Worm (Caenorhabditis elegans): ENCODE data around the gene T21H3.5.

Gene T21H3.5

ce11 chrV:1151324-1151742 lies 12.8 kb downstream of the T21H3.5 start (continued):
- peak; percentile 98 for TF ChIP-seq ztf-11 (tag; optimal IDR thresholded peaks at IDR 0.05)
- peak; percentile 84 for TF ChIP-seq lsy-2 (tag; optimal IDR thresholded peaks at IDR 0.05)
- peak; percentile 94 for TF ChIP-seq sptf-1 (tag; optimal IDR thresholded peaks at IDR 0.05)
- peak; percentile 56 for TF ChIP-seq unc-39 (tag; optimal IDR thresholded peaks at IDR 0.05)
- peak; percentile 90 for TF ChIP-seq ham-2 (GFP tag; optimal IDR thresholded peaks at IDR 0.05)
- TF ChIP-seq flh-1 (GFP tag; optimal IDR thresholded peaks at IDR 0.05) = peak; percentile 60
- no peak for TF ChIP-seq nhr-76 (tag; optimal IDR thresholded peaks at IDR 0.05)
- no peak for TF ChIP-seq lin-32 (GFP tag; optimal IDR thresholded peaks at IDR 0.05)
- peak; percentile 85 for TF ChIP-seq unc-120 (tag; optimal IDR thresholded peaks at IDR 0.05; ENCODE audit: poor library complexity, severe bottlenecking)
- no peak for TF ChIP-seq elt-3 (tag; optimal IDR thresholded peaks at IDR 0.05)

DNA sequence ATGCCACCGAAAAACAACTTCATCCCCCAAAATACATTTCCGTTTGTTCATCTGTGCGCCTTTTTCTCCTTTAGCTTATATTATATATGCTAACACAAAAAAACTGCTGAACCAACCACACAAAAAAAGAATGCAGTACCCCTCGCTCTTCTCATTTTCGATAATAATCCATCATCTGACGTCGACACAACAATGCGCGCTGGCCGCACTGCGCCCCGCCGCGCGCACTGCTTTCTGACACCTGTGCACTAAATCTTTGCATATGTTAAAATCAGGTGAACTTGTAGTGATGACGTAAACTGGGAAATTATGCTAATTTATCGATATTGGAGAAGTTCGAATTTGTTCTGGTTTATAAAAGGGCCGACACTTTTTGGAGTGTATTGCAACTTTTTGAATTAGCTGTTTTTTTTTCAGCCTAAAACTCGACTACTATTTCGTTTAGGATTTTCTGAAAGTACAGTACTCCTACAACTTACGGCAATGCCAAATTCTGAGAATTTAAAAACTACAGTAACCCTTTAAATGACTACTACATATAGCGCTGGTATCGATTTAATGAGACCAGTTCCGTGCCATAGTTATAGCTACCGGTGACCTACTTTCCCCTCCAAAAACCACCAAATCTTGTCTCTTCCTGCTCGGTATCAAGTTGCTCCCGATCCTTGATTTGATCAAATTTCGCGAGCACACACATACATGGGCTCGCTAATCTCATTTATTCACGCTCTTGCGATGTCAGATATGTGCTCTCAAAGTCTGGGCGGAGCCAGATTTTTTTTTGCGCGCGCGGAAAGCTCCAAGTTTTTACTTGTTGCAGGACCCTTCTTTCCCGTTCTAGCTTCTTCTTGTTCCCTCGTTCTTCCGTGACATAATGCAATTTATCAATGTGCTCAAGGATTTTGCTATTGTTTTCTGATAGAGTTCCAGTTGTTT lies 14.1 kb downstream of the T21H3.5 start:
- TF ChIP-seq ces-1 (GFP tag; optimal IDR thresholded peaks at IDR 0.05) = peak; percentile 95
- no peak for TF ChIP-seq sptf-1 (tag; optimal IDR thresholded peaks at IDR 0.05)

ce11 chrV:1142251-1142650 lies 21.8 kb downstream of the T21H3.5 start:
- TF ChIP-seq nhr-28 (tag; optimal IDR thresholded peaks at IDR 0.05) = no peak
- no peak for TF ChIP-seq lin-13 (tag; optimal IDR thresholded peaks at IDR 0.05)
- TF ChIP-seq nhr-76 (tag; optimal IDR thresholded peaks at IDR 0.05) = no peak
- TF ChIP-seq cnd-1 (tag; optimal IDR thresholded peaks at IDR 0.05) = no peak
- TF ChIP-seq blmp-1 (tag; optimal IDR thresholded peaks at IDR 0.05) = no peak
- TF ChIP-seq snpc-4 (tag; optimal IDR thresholded peaks at IDR 0.05) = no peak
- TF ChIP-seq ceh-83 (GFP tag; optimal IDR thresholded peaks at IDR 0.05) = no peak
- no peak for TF ChIP-seq unc-62 (GFP tag; optimal IDR thresholded peaks at IDR 0.05)
- TF ChIP-seq lsy-2 (tag; optimal IDR thresholded peaks at IDR 0.05) = no peak
- TF ChIP-seq mls-2 (tag; optimal IDR thresholded peaks at IDR 0.05) = no peak
- no peak for TF ChIP-seq ceh-43 (GFP tag; optimal IDR thresholded peaks at IDR 0.05)
- no peak for TF ChIP-seq sptf-1 (tag; optimal IDR thresholded peaks at IDR 0.05)
- TF ChIP-seq ham-2 (GFP tag; optimal IDR thresholded peaks at IDR 0.05) = no peak
- TF ChIP-seq elt-1 (tag; optimal IDR thresholded peaks at IDR 0.05; ENCODE audit: borderline replicate concordance, insufficient read depth) = no peak

DNA sequence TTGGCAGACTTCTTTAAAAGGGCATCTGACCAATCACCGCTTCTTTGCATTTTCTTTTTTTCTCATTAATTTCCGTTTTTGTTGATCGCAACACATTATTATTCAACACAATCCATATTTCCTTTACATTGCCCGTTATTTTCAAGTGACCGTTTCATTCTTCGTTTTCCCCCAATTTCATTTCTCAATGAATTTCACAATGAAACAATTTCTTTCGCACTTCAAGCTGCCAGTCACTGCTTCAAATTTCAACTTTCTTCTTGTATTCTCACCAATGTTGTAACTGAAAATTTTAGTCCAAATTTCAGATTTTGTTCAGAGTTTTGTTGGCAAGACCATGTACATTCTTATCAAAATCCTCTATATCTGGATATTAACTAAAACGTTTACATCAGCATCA lies 22.7 kb downstream of the T21H3.5 start, which contains the start of gene cutl-22:
Gene cutl-22, plus strand, starts transcription at position 301 of the 400 bp plus-strand sequence.
- TF ChIP-seq hlh-1 (tag; optimal IDR thresholded peaks at IDR 0.05) = no peak
- TF ChIP-seq sptf-1 (tag; optimal IDR thresholded peaks at IDR 0.05) = no peak
- no peak for TF ChIP-seq nhr-2 (tag; optimal IDR thresholded peaks at IDR 0.05)
- no peak for TF ChIP-seq drap-1 (GFP tag; optimal IDR thresholded peaks at IDR 0.05)
- no peak for TF ChIP-seq bed-3 (GFP tag; optimal IDR thresholded peaks at IDR 0.05)
- TF ChIP-seq mls-2 (tag; optimal IDR thresholded peaks at IDR 0.05) = no peak
- no peak for TF ChIP-seq unc-120 (tag; optimal IDR thresholded peaks at IDR 0.05; ENCODE audit: poor library complexity, severe bottlenecking)
- no peak for TF ChIP-seq mab-5 (tag; optimal IDR thresholded peaks at IDR 0.05)
- no peak for TF ChIP-seq ceh-43 (GFP tag; optimal IDR thresholded peaks at IDR 0.05)
- TF ChIP-seq flh-1 (GFP tag; optimal IDR thresholded peaks at IDR 0.05) = no peak
- TF ChIP-seq ham-2 (GFP tag; optimal IDR thresholded peaks at IDR 0.05) = no peak
- no peak for TF ChIP-seq nhr-12 (tag; optimal IDR thresholded peaks at IDR 0.05)
- no peak for TF ChIP-seq cnd-1 (tag; optimal IDR thresholded peaks at IDR 0.05)
- no peak for TF ChIP-seq ceh-39 (tag; optimal IDR thresholded peaks at IDR 0.05)

- TF ChIP-seq lsy-2 (tag; optimal IDR thresholded peaks at IDR 0.05) (no peak), sem-2 (GFP tag; optimal IDR thresholded peaks at IDR 0.05) (no peak), ces-1 (GFP tag; optimal IDR thresholded peaks at IDR 0.05) (no peak), lin-13 (tag; optimal IDR thresholded peaks at IDR 0.05) (no peak), lin-32 (GFP tag; optimal IDR thresholded peaks at IDR 0.05) (no peak), mls-2 (tag; optimal IDR thresholded peaks at IDR 0.05) (no peak), elt-3 (tag; optimal IDR thresholded peaks at IDR 0.05) (no peak), flh-1 (GFP tag; optimal IDR thresholded peaks at IDR 0.05) (no peak), ceh-83 (GFP tag; optimal IDR thresholded peaks at IDR 0.05) (no peak), ham-2 (GFP tag; optimal IDR thresholded peaks at IDR 0.05) (no peak), tbx-8 (GFP tag; optimal IDR thresholded peaks at IDR 0.05) (no peak), nhr-28 (tag; optimal IDR thresholded peaks at IDR 0.05) (no peak), nhr-76 (tag; optimal IDR thresholded peaks at IDR 0.05) (no peak), snpc-4 (tag; optimal IDR thresholded peaks at IDR 0.05) (no peak), mab-5 (tag; optimal IDR thresholded peaks at IDR 0.05) (no peak)
Measured at ce11 chrV:1140806-1141205, 23.3 kb downstream of the T21H3.5 start.

All from whole organism, mixed stage, embryonic.